Fruit fly (Drosophila melanogaster): ENCODE results near the gene CG9705.

DNA sequence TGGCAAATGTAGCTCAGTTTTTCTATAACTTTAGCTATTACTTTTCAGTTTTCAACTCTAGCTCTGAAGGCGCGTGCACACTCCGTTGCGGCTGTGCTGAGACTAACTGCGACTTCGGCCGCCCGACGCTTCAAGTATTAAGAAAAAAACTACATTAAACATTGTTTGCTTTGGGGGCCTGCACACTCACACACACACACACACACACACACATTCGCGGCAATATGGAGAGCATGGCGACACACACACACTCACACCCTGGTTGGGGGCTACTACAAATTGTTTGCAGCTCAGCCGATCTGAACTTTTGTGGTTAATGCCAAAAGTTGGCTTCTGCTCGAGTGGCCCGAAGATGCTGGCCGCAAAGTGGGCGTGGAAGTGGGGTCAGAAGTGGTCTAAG, 49.1 kb downstream of the CG9705 start, which contains the start of gene CG13024:
- TF ChIP-seq pan (optimal IDR thresholded peaks at IDR 0.05) (no peak), EcR (GFP tag; optimal IDR thresholded peaks at IDR 0.05) (no peak), CG8478 (optimal IDR thresholded peaks at IDR 0.05) (no peak), Dll (optimal IDR thresholded peaks at IDR 0.05) (no peak), psq (optimal IDR thresholded peaks at IDR 0.05) (no peak)

Data from whole organism.